Worm (Caenorhabditis elegans): ENCODE data around the gene ins-12.

ce11 chrII:5565082-5565623 is 10.7 kb downstream of the ins-12 start:
- TF ChIP-seq egl-27 (tag; optimal IDR thresholded peaks at IDR 0.05) (no peak), nhr-12 (tag; optimal IDR thresholded peaks at IDR 0.05) (no peak), nhr-84 (tag; optimal IDR thresholded peaks at IDR 0.05) (no peak), fkh-10 (GFP tag; optimal IDR thresholded peaks at IDR 0.05) (no peak), ceh-8 (GFP tag; optimal IDR thresholded peaks at IDR 0.05) (no peak), lin-35 (GFP tag; optimal IDR thresholded peaks at IDR 0.05) (no peak), C34B4.2 (tag; optimal IDR thresholded peaks at IDR 0.05) (no peak)

Data from whole organism, L1 larva.